Fruit fly (Drosophila melanogaster) whole organism, embryonic: ENCODE results near the gene Or74a.

ENCODE experiments used
- Abd-B ChIP-seq: fragments of 200-800 bp; sonication (Bioruptor generic); optimal IDR thresholded peaks from 2 replicates; lab custom pipeline; 2018; ENCODE audit warnings: missing biosample characterization, mild to moderate bottlenecking, missing genetic modification characterization, moderate library complexity
- B-H2 ChIP-seq: fragments of 200-800 bp; sonication (Bioruptor generic); optimal IDR thresholded peaks from 2 replicates; lab custom pipeline; 2018; ENCODE audit warnings: missing biosample characterization, mild to moderate bottlenecking, missing genetic modification characterization
- CG10431 ChIP-seq: fragments of 200-800 bp; sonication (Bioruptor generic); optimal IDR thresholded peaks from 3 replicates; lab custom pipeline; 2018; ENCODE audit warnings: missing biosample characterization, mild to moderate bottlenecking, missing genetic modification characterization
- CG10543 ChIP-seq: fragments of 200-800 bp; sonication (Bioruptor generic); optimal IDR thresholded peaks from 3 replicates; lab custom pipeline; 2017; ENCODE audit warnings: missing biosample characterization, mild to moderate bottlenecking, missing genetic modification characterization, moderate library complexity
- CG10979 ChIP-seq: fragments of 200-800 bp; sonication (Bioruptor generic); optimal IDR thresholded peaks from 2 replicates; lab custom pipeline; 2018; ENCODE audit warnings: missing biosample characterization, mild to moderate bottlenecking, missing genetic modification characterization, moderate library complexity
- CG11093 ChIP-seq: fragments of 200-800 bp; sonication (Bioruptor generic); IDR thresholded peaks from 3 replicates; pipeline ENCODE4 v1.3.6; 2022; ENCODE audit warnings: missing biosample characterization, missing genetic modification characterization
- CG11504 ChIP-seq: fragments of 200-800 bp; sonication (Bioruptor generic); optimal IDR thresholded peaks from 3 replicates; lab custom pipeline; 2019; ENCODE audit warnings: missing biosample characterization, mild to moderate bottlenecking, missing genetic modification characterization, moderate library complexity
- CG11696 ChIP-seq: fragments of 200-800 bp; sonication (Bioruptor generic); IDR thresholded peaks from 2 replicates; pipeline ENCODE4 v1.3.6; 2022; ENCODE audit warnings: missing biosample characterization, missing genetic modification characterization
- CG12769 ChIP-seq: fragments of 200-800 bp; sonication (Bioruptor generic); optimal IDR thresholded peaks from 2 replicates; lab custom pipeline; 2019; ENCODE audit warnings: missing biosample characterization, mild to moderate bottlenecking, missing genetic modification characterization, moderate library complexity
- CG13123 ChIP-seq: fragments of 200-800 bp; sonication (Bioruptor generic); optimal IDR thresholded peaks from 2 replicates; lab custom pipeline; 2016; ENCODE audit warnings: missing biosample characterization, missing genetic modification characterization
- CG13296 ChIP-seq: fragments of 200-800 bp; sonication (Bioruptor generic); optimal IDR thresholded peaks from 3 replicates; lab custom pipeline; 2018; ENCODE audit warnings: missing biosample characterization, mild to moderate bottlenecking, missing genetic modification characterization
- CG15011 ChIP-seq: fragments of 200-800 bp; sonication (Bioruptor generic); optimal IDR thresholded peaks from 3 replicates; lab custom pipeline; 2018; ENCODE audit warnings: missing biosample characterization, mild to moderate bottlenecking, missing genetic modification characterization
- CG1647 ChIP-seq: fragments of 200-800 bp; sonication (Bioruptor generic); optimal IDR thresholded peaks from 3 replicates; lab custom pipeline; 2016; ENCODE audit warnings: missing biosample characterization, missing genetic modification characterization
- CG17912 ChIP-seq: fragments of 200-800 bp; sonication (Bioruptor generic); optimal IDR thresholded peaks from 2 replicates; lab custom pipeline; 2018; ENCODE audit warnings: missing biosample characterization, mild to moderate bottlenecking, missing genetic modification characterization
- CG2120 ChIP-seq: fragments of 200-800 bp; sonication (Bioruptor generic); optimal IDR thresholded peaks from 3 replicates; lab custom pipeline; 2016; ENCODE audit warnings: missing biosample characterization, missing genetic modification characterization
- CG3065 ChIP-seq: fragments of 200-800 bp; sonication (Bioruptor generic); optimal IDR thresholded peaks from 2 replicates; lab custom pipeline; 2016; ENCODE audit warnings: missing biosample characterization, missing genetic modification characterization
- CG3995 ChIP-seq: fragments of 200-800 bp; sonication (Bioruptor generic); optimal IDR thresholded peaks from 3 replicates; lab custom pipeline; 2016; ENCODE audit warnings: missing biosample characterization, missing genetic modification characterization
- CG4360 ChIP-seq: fragments of 200-800 bp; sonication (Bioruptor generic); IDR thresholded peaks from 2 replicates; pipeline ENCODE4 v1.3.6; 2022; ENCODE audit warnings: missing biosample characterization, missing genetic modification characterization
- CG43689 ChIP-seq: fragments of 200-800 bp; sonication (Bioruptor generic); IDR thresholded peaks from 2 replicates; pipeline ENCODE4 v1.3.6; 2022; ENCODE audit warnings: missing biosample characterization, missing genetic modification characterization
- CG6683 ChIP-seq: fragments of 200-800 bp; sonication (Bioruptor generic); optimal IDR thresholded peaks from 2 replicates; lab custom pipeline; 2017; ENCODE audit warnings: missing biosample characterization, mild to moderate bottlenecking, missing genetic modification characterization, missing genetic modification reagents
- CG8944 ChIP-seq: fragments of 200-800 bp; sonication (Bioruptor generic); optimal IDR thresholded peaks from 3 replicates; lab custom pipeline; 2016; ENCODE audit warnings: missing biosample characterization, missing genetic modification characterization
- CG9609 ChIP-seq: fragments of 200-800 bp; sonication (Bioruptor generic); optimal IDR thresholded peaks from 3 replicates; lab custom pipeline; 2016; ENCODE audit warnings: missing biosample characterization, missing genetic modification characterization
- Dbx ChIP-seq: fragments of 200-800 bp; sonication (Bioruptor generic); IDR thresholded peaks from 3 replicates; pipeline ENCODE4 v1.3.6; 2022; ENCODE audit warnings: missing biosample characterization, missing genetic modification characterization
- Dll ChIP-seq: fragments of 200-800 bp; sonication (Bioruptor generic); IDR thresholded peaks from 4 replicates; pipeline ENCODE4 v1.3.6; 2022; ENCODE audit warnings: missing biosample characterization, missing genetic modification characterization; ENCODE audit not compliant: partially characterized antibody
- Drgx ChIP-seq: fragments of 200-800 bp; sonication (Bioruptor generic); IDR thresholded peaks from 2 replicates; pipeline ENCODE4 v1.3.6; 2022; ENCODE audit warnings: missing biosample characterization, missing genetic modification characterization
- E2f1 ChIP-seq: fragments of 200-800 bp; sonication (Bioruptor generic); IDR thresholded peaks from 2 replicates; pipeline ENCODE4 v1.3.6; 2022; ENCODE audit warnings: missing biosample characterization, missing genetic modification characterization
- E2f2 ChIP-seq: fragments of 200-800 bp; sonication (Bioruptor generic); IDR thresholded peaks from 2 replicates; pipeline ENCODE4 v1.3.6; 2022; ENCODE audit warnings: missing biosample characterization, missing genetic modification characterization
- Eip74EF ChIP-seq, 2 experiments: fragments of 200-800 bp in 1 of 2; fragments of >200 bp in 1 of 2; sonication (Bioruptor generic) in 1 of 2; optimal IDR thresholded peaks; 2 replicates each; lab custom pipeline; 2017 to 2019; ENCODE audit warnings: missing biosample characterization in 2 of 2, missing genetic modification characterization in 2 of 2, mild to moderate bottlenecking in 1 of 2, moderate library complexity in 1 of 2
- Hmx ChIP-seq: fragments of 200-800 bp; sonication (Bioruptor generic); optimal IDR thresholded peaks from 2 replicates; lab custom pipeline; 2016; ENCODE audit warnings: missing biosample characterization, missing genetic modification characterization
- Hr39 ChIP-seq: fragments of >200 bp; optimal IDR thresholded peaks from 2 replicates; lab custom pipeline; 2017
- Lpt ChIP-seq: fragments of >200 bp; optimal IDR thresholded peaks from 2 replicates; lab custom pipeline; 2018; ENCODE audit warnings: missing biosample characterization, missing genetic modification characterization
- MTF-1 ChIP-seq: fragments of 200-800 bp; sonication (Bioruptor generic); optimal IDR thresholded peaks from 2 replicates; lab custom pipeline; 2018; ENCODE audit warnings: missing biosample characterization, mild to moderate bottlenecking, missing genetic modification characterization, borderline replicate concordance
- Mad ChIP-seq: fragments of 200-800 bp; sonication (Bioruptor generic); optimal IDR thresholded peaks from 2 replicates; lab custom pipeline; 2016; ENCODE audit warnings: missing biosample characterization, missing genetic modification characterization
- Myb ChIP-seq: fragments of 200-800 bp; sonication (Bioruptor generic); optimal IDR thresholded peaks from 2 replicates; lab custom pipeline; 2016; ENCODE audit warnings: missing biosample characterization, missing genetic modification characterization
- NfI ChIP-seq: fragments of 200-800 bp; sonication (Bioruptor generic); optimal IDR thresholded peaks from 3 replicates; lab custom pipeline; 2018; ENCODE audit warnings: missing biosample characterization, mild to moderate bottlenecking, missing genetic modification characterization, moderate library complexity
- Oaz ChIP-seq: fragments of 200-800 bp; sonication (Bioruptor generic); IDR thresholded peaks from 2 replicates; pipeline ENCODE4 v1.3.6; 2022; ENCODE audit warnings: missing biosample characterization, missing genetic modification characterization
- Pdp1 ChIP-seq, 2 experiments: fragments of 200-800 bp; sonication (Bioruptor generic); optimal IDR thresholded peaks; 3 replicates each; lab custom pipeline; 2016; ENCODE audit warnings: missing biosample characterization in 2 of 2, missing genetic modification characterization in 2 of 2, mild to moderate bottlenecking in 1 of 2, moderate library complexity in 1 of 2
- Rfx ChIP-seq: fragments of 200-800 bp; sonication (Bioruptor generic); IDR thresholded peaks from 2 replicates; pipeline ENCODE4 v1.3.6; 2022; ENCODE audit warnings: missing biosample characterization, missing genetic modification characterization
- Vsx1 ChIP-seq: fragments of 200-800 bp; sonication (Bioruptor generic); optimal IDR thresholded peaks from 2 replicates; lab custom pipeline; 2017; ENCODE audit warnings: missing biosample characterization, mild to moderate bottlenecking, missing genetic modification characterization, missing genetic modification reagents
- YL-1 ChIP-seq: fragments of 200-800 bp; sonication (Bioruptor generic); optimal IDR thresholded peaks from 3 replicates; lab custom pipeline; 2017; ENCODE audit warnings: missing biosample characterization, mild to moderate bottlenecking, missing genetic modification characterization
- az2 ChIP-seq: fragments of 200-800 bp; sonication (Bioruptor generic); optimal IDR thresholded peaks from 3 replicates; lab custom pipeline; 2016; ENCODE audit warnings: missing biosample characterization, missing genetic modification characterization
- bcd ChIP-seq: fragments of 200-800 bp; sonication (Bioruptor generic); optimal IDR thresholded peaks from 2 replicates; lab custom pipeline; 2017; ENCODE audit warnings: missing biosample characterization, mild to moderate bottlenecking, missing genetic modification characterization
- bowl ChIP-seq: fragments of 200-800 bp; sonication (Bioruptor generic); IDR thresholded peaks from 2 replicates; pipeline ENCODE4 v1.3.6; 2022; ENCODE audit warnings: missing biosample characterization, missing genetic modification characterization
- chinmo ChIP-seq: fragments of 200-800 bp; sonication (Bioruptor generic); IDR thresholded peaks from 4 replicates; pipeline ENCODE4 v1.3.6; 2022; ENCODE audit warnings: missing biosample characterization, missing genetic modification characterization; ENCODE audit not compliant: partially characterized antibody
- dpn ChIP-seq, 2 experiments: fragments of 200-800 bp; sonication (Bioruptor generic); optimal IDR thresholded peaks; 3 replicates each; lab custom pipeline; 2016; ENCODE audit warnings: missing biosample characterization in 2 of 2, missing genetic modification characterization in 2 of 2
- fd96Cb ChIP-seq: fragments of 200-800 bp; sonication (Bioruptor generic); optimal IDR thresholded peaks from 2 replicates; lab custom pipeline; 2018; ENCODE audit warnings: missing biosample characterization, mild to moderate bottlenecking, missing genetic modification characterization, moderate library complexity
- ind ChIP-seq: fragments of 200-800 bp; sonication (Bioruptor generic); optimal IDR thresholded peaks from 3 replicates; lab custom pipeline; 2016; ENCODE audit warnings: missing biosample characterization, missing genetic modification characterization
- pb ChIP-seq: fragments of 200-800 bp; sonication (Bioruptor generic); optimal IDR thresholded peaks from 3 replicates; lab custom pipeline; 2016; ENCODE audit warnings: missing biosample characterization, missing genetic modification characterization
- pros ChIP-seq: fragments of 200-800 bp; sonication (Bioruptor generic); optimal IDR thresholded peaks from 3 replicates; lab custom pipeline; 2019; ENCODE audit warnings: missing biosample characterization, mild to moderate bottlenecking, missing genetic modification characterization, moderate library complexity
- sima ChIP-seq: fragments of 200-800 bp; sonication (Bioruptor generic); optimal IDR thresholded peaks from 2 replicates; lab custom pipeline; 2016; ENCODE audit warnings: missing biosample characterization, missing genetic modification characterization
- stwl ChIP-seq: fragments of 200-800 bp; sonication (Bioruptor generic); optimal IDR thresholded peaks from 3 replicates; lab custom pipeline; 2018; ENCODE audit warnings: missing biosample characterization, mild to moderate bottlenecking, missing genetic modification characterization, moderate library complexity
- tin ChIP-seq: fragments of 200-800 bp; sonication (Bioruptor generic); optimal IDR thresholded peaks from 3 replicates; lab custom pipeline; 2016; ENCODE audit warnings: missing biosample characterization, missing genetic modification characterization

Gene Or74a

DNA sequence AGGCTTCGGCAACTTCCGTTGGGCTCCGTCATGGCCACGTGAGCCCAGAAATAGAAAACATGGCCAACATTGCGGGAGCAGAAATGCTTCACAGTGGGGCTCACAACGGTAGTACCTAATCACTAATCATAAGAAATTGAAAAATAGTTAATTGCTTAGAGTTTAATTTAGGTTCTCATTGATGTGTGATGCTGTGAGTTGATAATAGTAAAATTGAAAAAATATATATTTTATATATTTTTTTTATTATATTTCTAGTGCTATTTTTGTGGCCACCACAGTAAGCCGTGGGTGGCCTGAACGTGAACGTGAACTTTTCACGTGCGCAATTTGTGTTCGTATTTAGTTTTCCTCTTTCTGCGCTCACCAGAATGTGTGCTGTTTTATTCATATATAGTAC is 18.5 kb downstream of the Or74a start (continued):
- TF ChIP-seq Dll (GFP tag; lab: Robert Waterston, UW) (no peak), YL-1 (GFP tag; lab: Kevin White, UChicago) (no peak), CG4360 (no peak), E2f1 (no peak), Drgx (GFP tag; lab: Robert Waterston, UW) (no peak), CG6683 (GFP tag; lab: Kevin White, UChicago) (peak; percentile 60), bcd (peak; percentile 24), stwl (no peak), tin (GFP tag; lab: Kevin White, UChicago) (peak; percentile 18), CG1647 (GFP tag; lab: Kevin White, UChicago) (no peak), Dbx (0 out of 3 replicates have a peak, but pooled peaks have one; percentile 50), B-H2 (no peak), sima (GFP tag; lab: Kevin White, UChicago) (no peak), Oaz (no peak), Eip74EF (GFP tag; optimal IDR thresholded peaks at IDR 0.05; lab: Kevin White, UChicago) (no peak), CG13296 (GFP tag; lab: Kevin White, UChicago) (peak; percentile 46), Vsx1 (GFP tag; lab: Kevin White, UChicago) (no peak), NfI (GFP tag; lab: Kevin White, UChicago) (peak; percentile 1), Rfx (peak; percentile 54; the same call in 1 of the 2 replicates), ind (GFP tag; lab: Kevin White, UChicago) (peak; percentile 13), CG10431 (GFP tag; lab: Kevin White, UChicago) (no peak), pb (GFP tag; lab: Kevin White, UChicago) (no peak), Abd-B (no peak), CG15011 (GFP tag; lab: Kevin White, UChicago) (no peak), MTF-1 (GFP tag; lab: Kevin White, UChicago) (peak; percentile 26), Hr39 (lab: Kevin White, UChicago) (no peak), Myb (GFP tag; lab: Kevin White, UChicago) (no peak), CG8944 (GFP tag; lab: Kevin White, UChicago) (no peak), chinmo (GFP tag; lab: Robert Waterston, UW) (no peak), CG43689 (no peak), CG11093 (0 out of 3 replicates have a peak, but pooled peaks have one; percentile 55), bowl (GFP tag; lab: Robert Waterston, UW) (no peak), CG10543 (peak; percentile 13), Mad (GFP tag; lab: Kevin White, UChicago) (no peak), Pdp1 (GFP tag; optimal IDR thresholded peaks at IDR 0.05; lab: Kevin White, UChicago) (no peak), dpn (GFP tag; optimal IDR thresholded peaks at IDR 0.05; lab: Kevin White, UChicago) (no peak), az2 (GFP tag; lab: Kevin White, UChicago) (no peak), CG3995 (GFP tag; lab: Kevin White, UChicago) (no peak), CG10979 (tag; lab: Kevin White, UChicago) (no peak), E2f2 (GFP tag; lab: Robert Waterston, UW) (no peak), CG11504 (tag; lab: Kevin White, UChicago) (peak; percentile 75), CG9609 (no peak), pros (GFP tag; lab: Kevin White, UChicago) (no peak), CG17912 (GFP tag; lab: Kevin White, UChicago) (no peak), Lpt (GFP tag; lab: Kevin White, UChicago) (no peak), CG12769 (tag; lab: Kevin White, UChicago) (no peak), CG3065 (GFP tag; lab: Kevin White, UChicago) (no peak), CG13123 (GFP tag; lab: Kevin White, UChicago) (no peak), CG2120 (GFP tag; lab: Kevin White, UChicago) (peak; percentile 31), CG11696 (GFP tag; lab: Robert Waterston, UW) (peak; percentile 79), fd96Cb (tag; lab: Kevin White, UChicago) (peak; percentile 28), Hmx (GFP tag; lab: Kevin White, UChicago) (no peak)
